Worm (Caenorhabditis elegans): ENCODE results near the gene unc-130.
A peak's percentile ranks its signal among the peaks of the same experiment; 100 is the strongest.

The unc-130 gene

DNA sequence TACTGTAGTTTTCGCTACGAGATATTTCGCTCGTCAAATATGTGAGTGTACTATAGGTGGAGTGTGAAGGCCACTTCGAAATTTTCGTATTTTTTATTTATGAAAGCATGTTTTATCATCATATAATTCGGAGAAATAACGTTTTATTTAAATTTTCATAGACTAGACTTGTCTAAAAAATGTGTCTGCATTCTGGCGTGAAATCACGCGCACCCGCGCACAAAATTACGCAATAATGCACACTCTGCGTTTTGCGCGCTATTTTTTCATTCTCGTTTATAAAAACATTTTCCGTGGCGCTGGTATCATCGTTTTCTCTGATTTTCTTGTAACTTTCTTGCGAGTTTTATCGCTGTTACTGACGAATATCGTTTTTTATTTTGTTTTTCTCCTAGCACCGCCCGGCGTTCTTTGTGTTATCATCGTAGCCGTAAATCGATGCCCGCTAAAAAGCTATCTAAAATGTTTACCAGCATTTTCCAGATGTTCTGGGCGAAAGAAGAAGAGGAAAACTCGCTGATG is 15.5 kb downstream of the unc-130 start, which contains the start of gene saps-1:
Gene saps-1 (plus strand): TSS at position 472 of the 522 bp plus-strand sequence.
- TF ChIP-seq dao-5 (tag; optimal IDR thresholded peaks at IDR 0.05) (no peak), W03F9.2 (tag; optimal IDR thresholded peaks at IDR 0.05) (peak; percentile 31)

DNA sequence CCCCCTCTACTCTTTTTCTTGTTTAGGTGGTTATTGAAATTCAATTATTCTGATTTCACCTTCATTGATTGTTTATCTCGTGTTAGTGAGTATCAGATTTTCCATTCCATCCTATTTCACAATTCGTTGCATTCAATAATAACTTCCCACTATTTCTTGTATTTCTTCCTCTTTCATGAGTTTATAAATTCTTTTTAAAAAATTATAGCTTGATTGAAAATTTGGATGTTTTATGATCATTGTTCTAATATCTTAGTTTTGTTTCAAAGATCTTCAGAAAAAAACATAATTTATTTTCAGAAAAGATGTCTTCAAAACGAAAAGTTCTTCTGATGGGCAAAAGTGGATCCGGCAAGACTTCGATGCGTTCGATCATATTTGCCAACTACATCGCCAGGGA is 19.3 kb downstream of the unc-130 start, which contains the start of gene raga-1:
Gene raga-1 (plus strand): TSS at position 301 of the 400 bp plus-strand sequence.
- TF ChIP-seq W03F9.2 (tag; optimal IDR thresholded peaks at IDR 0.05) = no peak
- TF ChIP-seq him-1 (tag; optimal IDR thresholded peaks at IDR 0.05) = no peak
- no peak for TF ChIP-seq dao-5 (tag; optimal IDR thresholded peaks at IDR 0.05)

DNA sequence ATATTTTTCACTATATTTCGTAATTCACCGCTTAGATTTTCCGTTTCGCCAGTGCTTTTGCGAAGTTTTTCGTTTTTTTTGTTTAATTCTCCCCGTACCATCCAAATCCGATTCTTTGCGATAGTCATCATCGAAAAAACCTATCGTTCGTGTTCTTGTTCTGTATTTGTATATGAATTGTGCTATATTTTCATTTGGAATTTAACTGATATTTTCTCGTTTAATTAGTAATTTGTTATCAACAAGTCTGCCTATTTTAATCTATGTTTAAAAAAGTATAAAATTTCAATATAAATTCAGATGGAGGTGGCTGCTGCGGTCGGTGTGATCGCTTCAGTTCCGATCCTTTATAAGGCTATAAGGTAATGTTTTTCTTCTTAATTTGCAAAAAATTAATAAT is 20.8 kb downstream of the unc-130 start, which contains the start of gene samp-1:
Gene samp-1 (plus strand): TSS at position 301 of the 400 bp plus-strand sequence.
- no peak for TF ChIP-seq W03F9.2 (tag; optimal IDR thresholded peaks at IDR 0.05)
- no peak for TF ChIP-seq him-1 (tag; optimal IDR thresholded peaks at IDR 0.05)
- no peak for TF ChIP-seq dao-5 (tag; optimal IDR thresholded peaks at IDR 0.05)

DNA sequence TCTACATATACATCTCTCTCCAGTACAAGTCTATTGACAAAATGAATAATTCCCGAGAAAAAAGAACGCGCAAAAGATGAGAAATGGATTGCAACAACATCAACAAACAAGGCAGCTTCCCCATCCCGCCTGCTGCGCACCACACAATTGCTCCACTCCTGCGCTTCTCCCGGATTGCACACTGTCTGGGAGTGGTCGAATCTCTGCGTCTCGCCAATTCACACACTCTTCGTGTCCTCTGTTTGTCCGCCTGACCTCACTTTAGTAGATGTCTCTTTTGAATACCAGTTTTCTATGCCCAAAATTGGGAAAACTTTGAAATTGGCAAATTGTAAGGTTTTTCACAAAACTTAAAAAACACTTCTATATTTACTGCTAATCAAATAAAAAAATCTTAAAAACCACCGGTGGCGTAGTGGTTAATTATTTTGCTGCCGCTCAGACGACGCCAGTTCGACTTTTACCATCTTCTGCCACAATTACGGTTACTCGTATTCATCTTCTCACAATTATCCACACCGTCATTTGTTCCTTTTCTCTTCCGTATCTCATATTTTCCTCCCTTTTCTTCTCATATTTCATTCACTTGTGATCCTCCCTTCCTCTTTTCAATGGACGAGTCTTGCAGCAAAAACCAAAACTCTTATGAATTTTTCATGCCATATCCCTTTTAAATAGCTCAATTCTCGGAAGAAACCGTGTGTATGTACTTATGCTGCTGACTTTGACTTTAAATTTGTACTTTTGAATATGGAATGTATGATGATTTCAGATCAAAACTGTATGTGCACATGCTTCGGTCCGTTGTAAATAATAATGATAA is 24.1 kb downstream of the unc-130 start, which contains the start of gene rsf-1:
Gene rsf-1 (plus strand): TSS at position 773 of the 823 bp plus-strand sequence.
- no peak for TF ChIP-seq him-1 (tag; optimal IDR thresholded peaks at IDR 0.05)
- TF ChIP-seq W03F9.2 (tag; optimal IDR thresholded peaks at IDR 0.05) = no peak
- no peak for TF ChIP-seq dao-5 (tag; optimal IDR thresholded peaks at IDR 0.05)

DNA sequence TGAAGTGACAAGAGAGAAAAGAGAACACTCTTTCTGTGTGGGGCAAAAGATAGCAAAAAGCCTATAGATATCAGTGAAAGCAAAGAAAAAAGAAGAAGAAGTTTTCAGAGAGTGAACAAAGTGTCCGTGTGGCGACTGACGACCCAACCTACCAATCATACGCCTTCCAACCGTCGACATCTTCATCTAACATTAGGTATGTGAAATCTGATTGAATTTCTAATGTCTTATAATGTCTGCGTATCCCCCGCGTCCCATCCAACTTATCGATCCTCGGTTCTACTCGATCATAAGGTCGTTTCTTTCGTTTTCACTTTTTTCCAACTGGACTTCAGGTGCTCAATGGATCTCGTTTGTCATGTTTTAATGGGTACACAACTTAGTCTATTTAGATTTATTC is 25.6 kb downstream of the unc-130 start:
- TF ChIP-seq dao-5 (tag; optimal IDR thresholded peaks at IDR 0.05) = no peak
- TF ChIP-seq W03F9.2 (tag; optimal IDR thresholded peaks at IDR 0.05) = no peak
- TF ChIP-seq him-1 (tag; optimal IDR thresholded peaks at IDR 0.05) = no peak

DNA sequence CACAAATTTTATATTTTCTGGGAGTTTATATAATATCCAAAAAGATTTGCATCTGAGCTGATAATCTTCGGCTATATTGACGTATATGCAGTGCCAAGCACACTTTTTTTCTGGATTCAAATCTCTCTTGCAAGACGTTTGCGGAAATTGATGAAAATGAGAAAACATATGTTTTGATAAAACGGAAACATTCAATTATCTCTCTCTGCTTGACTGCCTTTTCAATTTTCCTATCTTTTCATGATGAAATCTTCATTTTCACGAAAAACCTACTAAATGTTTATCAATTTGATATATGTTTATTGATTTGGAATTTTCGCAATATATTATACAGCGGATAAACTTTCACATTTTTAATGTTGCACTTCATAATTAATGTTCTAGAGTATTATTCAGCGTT is 26.2 kb downstream of the unc-130 start:
- no peak for TF ChIP-seq him-1 (tag; optimal IDR thresholded peaks at IDR 0.05)
- TF ChIP-seq dao-5 (tag; optimal IDR thresholded peaks at IDR 0.05) = no peak
- TF ChIP-seq W03F9.2 (tag; optimal IDR thresholded peaks at IDR 0.05) = no peak

DNA sequence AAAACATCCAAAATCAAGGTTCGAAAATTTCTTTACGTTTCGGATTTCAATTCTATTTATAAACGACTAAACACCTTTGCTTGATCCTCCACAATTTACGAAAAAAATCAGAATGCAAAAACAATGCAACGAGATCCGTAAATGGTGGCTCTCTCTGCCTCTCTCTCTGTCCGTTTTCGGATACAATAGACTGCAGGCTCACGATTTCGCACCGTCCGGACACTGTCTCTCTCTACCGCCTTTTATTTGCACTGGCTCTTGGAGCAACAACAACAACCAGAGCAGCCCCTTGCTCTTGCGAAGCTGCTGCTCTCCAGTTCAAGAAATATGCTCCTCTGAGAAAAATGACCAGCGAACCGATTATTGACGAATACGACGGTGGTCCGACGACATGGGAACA is 30.5 kb downstream of the unc-130 start, which contains the start of gene T24F1.7:
Gene T24F1.7 (plus strand): TSS at position 301 of the 400 bp plus-strand sequence.
- TF ChIP-seq dao-5 (tag; optimal IDR thresholded peaks at IDR 0.05) = no peak
- TF ChIP-seq him-1 (tag; optimal IDR thresholded peaks at IDR 0.05) = no peak
- no peak for TF ChIP-seq W03F9.2 (tag; optimal IDR thresholded peaks at IDR 0.05)

DNA sequence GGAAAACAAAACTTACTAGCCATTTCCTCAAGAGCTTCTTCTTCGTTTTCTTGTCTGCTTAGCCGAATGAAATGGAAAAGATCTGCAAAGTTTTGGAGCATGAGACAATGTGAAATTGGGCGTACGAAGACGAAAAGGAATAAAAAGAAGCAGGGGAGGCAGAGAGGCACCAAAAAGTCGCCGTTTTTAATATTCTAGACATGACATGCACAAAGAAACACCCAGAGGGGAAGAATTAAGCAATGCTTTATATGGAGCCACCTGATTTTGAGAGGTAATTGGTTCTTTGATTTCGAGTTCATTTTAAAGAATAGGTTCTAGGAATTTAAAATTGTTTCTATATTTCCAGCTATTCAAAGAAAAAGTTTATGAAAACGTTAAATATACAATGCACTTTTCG is 32.4 kb downstream of the unc-130 start, which contains the start of gene T24F1.4:
Gene T24F1.4 (minus strand): TSS at position 101 of the 400 bp plus-strand sequence.
- no peak for TF ChIP-seq him-1 (tag; optimal IDR thresholded peaks at IDR 0.05)
- no peak for TF ChIP-seq W03F9.2 (tag; optimal IDR thresholded peaks at IDR 0.05)
- TF ChIP-seq dao-5 (tag; optimal IDR thresholded peaks at IDR 0.05) = no peak

DNA sequence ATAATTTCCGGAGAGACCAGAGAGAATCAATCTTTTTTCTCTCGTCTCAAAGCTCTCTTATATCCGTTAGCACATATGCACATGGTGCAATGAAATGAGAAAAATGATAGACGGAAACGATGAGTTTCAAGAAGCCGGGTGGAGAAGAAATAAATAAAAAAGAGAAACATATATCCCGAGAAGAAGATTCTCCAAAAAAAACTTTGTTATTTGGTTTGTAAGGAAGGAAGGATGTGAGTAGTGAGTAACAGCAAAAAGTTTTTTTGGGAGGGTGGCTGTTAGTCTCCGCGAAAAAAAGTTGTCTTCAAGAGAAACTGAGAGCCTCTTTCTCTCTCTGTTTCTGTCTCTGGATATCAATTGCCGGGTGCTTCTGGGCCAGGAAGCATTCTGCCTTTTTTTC is 34.9 kb downstream of the unc-130 start:
- TF ChIP-seq him-1 (tag; optimal IDR thresholded peaks at IDR 0.05) = no peak
- TF ChIP-seq W03F9.2 (tag; optimal IDR thresholded peaks at IDR 0.05) = no peak
- no peak for TF ChIP-seq dao-5 (tag; optimal IDR thresholded peaks at IDR 0.05)

DNA sequence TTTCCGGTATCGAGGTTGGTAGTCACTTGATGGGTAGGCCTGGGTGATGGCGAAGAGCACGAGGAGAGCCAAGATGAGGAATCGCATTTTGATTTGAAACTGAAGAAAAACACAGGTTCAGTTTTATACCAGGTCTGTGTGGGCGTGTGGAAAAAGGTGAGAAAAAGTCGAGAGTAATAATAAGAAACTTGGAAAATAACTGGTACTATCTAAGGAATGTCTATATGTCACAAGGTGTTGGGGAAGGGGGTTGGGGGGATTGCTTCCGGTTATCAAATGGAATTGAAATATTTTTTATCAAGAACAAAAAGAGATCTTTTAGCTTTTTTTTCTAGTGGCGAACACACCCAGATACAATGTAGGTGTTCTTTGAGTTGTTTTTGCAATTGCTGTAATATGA is 37.8 kb downstream of the unc-130 start, which contains the start of gene nlp-51:
Gene nlp-51 (minus strand): TSS at position 101 of the 400 bp plus-strand sequence.
- TF ChIP-seq W03F9.2 (tag; optimal IDR thresholded peaks at IDR 0.05) (no peak), him-1 (tag; optimal IDR thresholded peaks at IDR 0.05) (no peak), dao-5 (tag; optimal IDR thresholded peaks at IDR 0.05) (no peak)

DNA sequence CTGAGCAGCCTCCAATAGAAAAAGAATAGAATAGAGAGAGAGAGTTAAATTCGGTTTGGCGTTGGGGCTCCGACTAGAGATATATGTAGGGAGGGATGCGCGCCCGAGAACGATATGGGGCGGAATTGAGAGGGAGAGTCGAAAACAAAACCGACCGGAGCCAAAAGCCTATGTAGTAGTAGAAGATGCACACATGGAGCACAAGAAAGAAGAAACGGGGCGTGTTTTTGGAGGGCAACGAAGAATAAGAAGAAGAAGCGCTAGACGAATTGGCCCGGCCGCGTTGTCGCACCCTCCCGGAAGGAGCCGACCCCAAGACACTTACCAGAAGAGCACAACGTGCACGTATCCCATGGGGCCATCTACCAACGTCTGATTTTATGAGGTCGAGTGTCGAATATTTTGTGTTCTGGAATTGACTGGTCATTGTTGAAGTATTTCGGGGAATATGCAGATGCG is 47.3 kb downstream of the unc-130 start, which contains the start of gene tag-180:
Gene tag-180 (minus strand): TSS at position 409 of the 459 bp plus-strand sequence.
- TF ChIP-seq W03F9.2 (tag; optimal IDR thresholded peaks at IDR 0.05) (no peak), dao-5 (tag; optimal IDR thresholded peaks at IDR 0.05) (no peak), him-1 (tag; optimal IDR thresholded peaks at IDR 0.05) (no peak)

DNA sequence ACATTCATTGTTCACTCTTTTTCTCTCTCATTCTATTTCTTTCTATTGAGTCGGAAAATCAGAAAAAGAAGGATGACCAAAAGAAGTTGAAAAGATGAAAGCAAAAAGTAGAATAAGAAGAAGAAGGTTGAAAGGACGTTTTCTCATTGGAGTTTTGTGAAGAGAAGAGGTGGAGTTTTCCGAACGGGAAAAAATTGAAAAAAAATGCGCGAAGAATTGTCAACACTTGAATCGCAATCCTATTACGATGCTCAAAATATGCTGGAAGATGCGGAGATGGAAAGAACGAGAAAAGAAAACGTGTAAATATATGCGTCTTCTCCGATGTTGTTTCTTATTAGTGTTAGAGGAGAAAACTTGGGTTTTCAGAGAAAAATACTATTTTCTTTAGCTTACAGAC is 51.6 kb downstream of the unc-130 start:
- TF ChIP-seq dao-5 (tag; optimal IDR thresholded peaks at IDR 0.05) = no peak
- no peak for TF ChIP-seq W03F9.2 (tag; optimal IDR thresholded peaks at IDR 0.05)
- TF ChIP-seq him-1 (tag; optimal IDR thresholded peaks at IDR 0.05) = no peak
